Fruit fly (Drosophila melanogaster) whole organism, embryonic: ENCODE measurements around the gene PolA1.

Experiments used
- B-H2 ChIP-seq: fragments of 200-800 bp; sonication (Bioruptor generic); optimal IDR thresholded peaks from 2 replicates; lab custom pipeline; 2018; ENCODE audit warnings: missing biosample characterization, mild to moderate bottlenecking, missing genetic modification characterization
- BEAF-32 ChIP-seq: fragments of 200-800 bp; sonication (Bioruptor generic); optimal IDR thresholded peaks from 3 replicates; lab custom pipeline; 2017; ENCODE audit warnings: missing biosample characterization, missing genetic modification characterization, mild to moderate bottlenecking, moderate library complexity, missing genetic modification reagents
- Bteb2 ChIP-seq: fragments of 200-800 bp; sonication (Bioruptor generic); optimal IDR thresholded peaks from 2 replicates; lab custom pipeline; 2016; ENCODE audit warnings: missing biosample characterization, missing genetic modification characterization
- CG10321 ChIP-seq: fragments of 200-800 bp; sonication (Bioruptor generic); IDR thresholded peaks from 2 replicates; pipeline ENCODE4 v1.3.6; 2022; ENCODE audit warnings: missing biosample characterization, missing genetic modification characterization
- CG11247 ChIP-seq: fragments of 200-800 bp; sonication (Bioruptor generic); IDR thresholded peaks from 2 replicates; pipeline ENCODE4 v1.3.6; 2022; ENCODE audit warnings: missing biosample characterization, missing genetic modification characterization
- CG11723 ChIP-seq: fragments of 200-800 bp; sonication (Bioruptor generic); optimal IDR thresholded peaks from 2 replicates; lab custom pipeline; 2017; ENCODE audit warnings: missing biosample characterization, mild to moderate bottlenecking, missing genetic modification characterization
- CG12391 ChIP-seq: fragments of 200-800 bp; sonication (Bioruptor generic); optimal IDR thresholded peaks from 3 replicates; lab custom pipeline; 2018; ENCODE audit warnings: missing biosample characterization, mild to moderate bottlenecking, missing genetic modification characterization, moderate library complexity
- CG12744 ChIP-seq: fragments of 200-800 bp; sonication (Bioruptor generic); optimal IDR thresholded peaks from 2 replicates; lab custom pipeline; 2016; ENCODE audit warnings: missing biosample characterization, missing genetic modification characterization
- CG13287 ChIP-seq: fragments of 200-800 bp; sonication (Bioruptor generic); IDR thresholded peaks from 2 replicates; pipeline ENCODE4 v1.3.6; 2022; ENCODE audit warnings: missing biosample characterization, missing genetic modification characterization; ENCODE audit not compliant: partially characterized antibody
- CG15269 ChIP-seq: fragments of 200-800 bp; sonication (Bioruptor generic); optimal IDR thresholded peaks from 2 replicates; lab custom pipeline; 2018; ENCODE audit warnings: missing biosample characterization, mild to moderate bottlenecking, missing genetic modification characterization, moderate library complexity
- CG15601 ChIP-seq: fragments of 200-800 bp; sonication (Bioruptor generic); optimal IDR thresholded peaks from 3 replicates; lab custom pipeline; 2019; ENCODE audit warnings: missing biosample characterization, mild to moderate bottlenecking, missing genetic modification characterization, moderate library complexity
- CG1647 ChIP-seq: fragments of 200-800 bp; sonication (Bioruptor generic); optimal IDR thresholded peaks from 3 replicates; lab custom pipeline; 2016; ENCODE audit warnings: missing biosample characterization, missing genetic modification characterization
- CG17186 ChIP-seq: fragments of 200-800 bp; sonication (Bioruptor generic); optimal IDR thresholded peaks from 3 replicates; lab custom pipeline; 2017; ENCODE audit warnings: missing biosample characterization, missing genetic modification reagents, missing genetic modification characterization
- CG17385 ChIP-seq: fragments of 200-800 bp; sonication (Bioruptor generic); optimal IDR thresholded peaks from 3 replicates; lab custom pipeline; 2018; ENCODE audit warnings: missing biosample characterization, mild to moderate bottlenecking, missing genetic modification characterization
- CG17802 ChIP-seq: fragments of 200-800 bp; sonication (Bioruptor generic); optimal IDR thresholded peaks from 2 replicates; lab custom pipeline; 2018; ENCODE audit warnings: missing biosample characterization, mild to moderate bottlenecking, missing genetic modification characterization, moderate library complexity
- CG18262 ChIP-seq: fragments of 200-800 bp; optimal IDR thresholded peaks from 3 replicates; lab custom pipeline; 2019; ENCODE audit warnings: missing biosample characterization, mild to moderate bottlenecking, missing genetic modification characterization, moderate library complexity
- CG43689 ChIP-seq: fragments of 200-800 bp; sonication (Bioruptor generic); IDR thresholded peaks from 2 replicates; pipeline ENCODE4 v1.3.6; 2022; ENCODE audit warnings: missing biosample characterization, missing genetic modification characterization
- CG4820 ChIP-seq: fragments of 200-800 bp; sonication (Bioruptor generic); optimal IDR thresholded peaks from 3 replicates; lab custom pipeline; 2016; ENCODE audit warnings: missing biosample characterization, missing genetic modification characterization
- CG6854 ChIP-seq: fragments of 200-800 bp; sonication (Bioruptor generic); optimal IDR thresholded peaks from 3 replicates; lab custom pipeline; 2017; ENCODE audit warnings: missing biosample characterization, mild to moderate bottlenecking, missing genetic modification characterization
- CG7987 ChIP-seq: fragments of 200-800 bp; sonication (Bioruptor generic); optimal IDR thresholded peaks from 2 replicates; lab custom pipeline; 2018; ENCODE audit warnings: missing biosample characterization, mild to moderate bottlenecking, missing genetic modification characterization, moderate library complexity
- CG8924 ChIP-seq: fragments of 200-800 bp; optimal IDR thresholded peaks from 3 replicates; lab custom pipeline; 2019; ENCODE audit warnings: missing biosample characterization, mild to moderate bottlenecking, missing genetic modification characterization, moderate library complexity
- CHES-1-like ChIP-seq: fragments of 200-800 bp; sonication (Bioruptor generic); optimal IDR thresholded peaks from 2 replicates; lab custom pipeline; 2016; ENCODE audit warnings: missing biosample characterization, missing genetic modification characterization
- Dfd ChIP-seq, 2 experiments: fragments of >200 bp; optimal IDR thresholded peaks; 2 replicates each; lab custom pipeline; 2017; ENCODE audit warnings: missing biosample characterization in 2 of 2, missing genetic modification characterization in 2 of 2
- HLH4C ChIP-seq: fragments of 200-800 bp; sonication (Bioruptor generic); IDR thresholded peaks from 3 replicates; pipeline ENCODE4 v1.3.6; 2022; ENCODE audit warnings: missing biosample characterization, missing genetic modification characterization; ENCODE audit not compliant: partially characterized antibody
- HmgD ChIP-seq: fragments of 200-800 bp; sonication (Bioruptor generic); optimal IDR thresholded peaks from 3 replicates; lab custom pipeline; 2016; ENCODE audit warnings: missing biosample characterization, missing genetic modification characterization
- Hr51 ChIP-seq, 2 experiments: fragments of 200-800 bp; sonication (Bioruptor generic); optimal IDR thresholded peaks; 2 replicates in 1 of 2; 3 replicates in 1 of 2; lab custom pipeline; 2016 to 2018; ENCODE audit warnings: missing biosample characterization in 2 of 2, missing genetic modification characterization in 2 of 2, mild to moderate bottlenecking in 1 of 2, moderate library complexity in 1 of 2
- Mad ChIP-seq: fragments of 200-800 bp; sonication (Bioruptor generic); optimal IDR thresholded peaks from 2 replicates; lab custom pipeline; 2016; ENCODE audit warnings: missing biosample characterization, missing genetic modification characterization
- Nf-YB ChIP-seq: fragments of 200-800 bp; sonication (Bioruptor generic); optimal IDR thresholded peaks from 3 replicates; lab custom pipeline; 2019; ENCODE audit warnings: missing biosample characterization, mild to moderate bottlenecking, missing genetic modification characterization, moderate library complexity
- Ptx1 ChIP-seq: fragments of 200-800 bp; sonication (Bioruptor generic); IDR thresholded peaks from 2 replicates; pipeline ENCODE4 v1.3.6; 2022; ENCODE audit warnings: missing biosample characterization, missing genetic modification characterization
- Scr ChIP-seq: fragments of 200-800 bp; sonication (Bioruptor generic); IDR thresholded peaks from 2 replicates; pipeline ENCODE4 v1.3.6; 2022; ENCODE audit warnings: missing biosample characterization, missing genetic modification characterization; ENCODE audit not compliant: partially characterized antibody
- Sox100B ChIP-seq: fragments of 200-800 bp; sonication (Bioruptor generic); optimal IDR thresholded peaks from 3 replicates; lab custom pipeline; 2018; ENCODE audit warnings: missing biosample characterization, mild to moderate bottlenecking, missing genetic modification characterization
- Trl ChIP-seq, 3 experiments: fragments of >200 bp in 2 of 3; fragments of 200-800 bp in 1 of 3; sonication (Bioruptor generic) in 1 of 3; optimal IDR thresholded peaks; 2 replicates in 1 of 3; 3 replicates in 2 of 3; lab custom pipeline; 2016 to 2017; ENCODE audit warnings: missing biosample characterization in 1 of 3, missing genetic modification characterization in 1 of 3
- Usf ChIP-seq: fragments of 200-800 bp; sonication (Bioruptor generic); optimal IDR thresholded peaks from 2 replicates; lab custom pipeline; 2017; ENCODE audit warnings: missing genotype, missing biosample characterization, missing genetic modification characterization
- YL-1 ChIP-seq: fragments of 200-800 bp; sonication (Bioruptor generic); optimal IDR thresholded peaks from 3 replicates; lab custom pipeline; 2017; ENCODE audit warnings: missing biosample characterization, mild to moderate bottlenecking, missing genetic modification characterization
- aop ChIP-seq: fragments of 200-800 bp; sonication (Bioruptor generic); IDR thresholded peaks from 2 replicates; pipeline ENCODE4 v1.3.6; 2022; ENCODE audit warnings: missing biosample characterization, missing genetic modification characterization
- ash1 ChIP-seq: fragments of 200-800 bp; sonication (Bioruptor generic); optimal IDR thresholded peaks from 2 replicates; lab custom pipeline; 2018; ENCODE audit warnings: missing biosample characterization, mild to moderate bottlenecking, missing genetic modification characterization
- bbx ChIP-seq: fragments of 200-800 bp; sonication (Bioruptor generic); IDR thresholded peaks from 2 replicates; pipeline ENCODE4 v1.3.6; 2022; ENCODE audit warnings: missing biosample characterization, missing genetic modification characterization; ENCODE audit not compliant: partially characterized antibody
- esg ChIP-seq: fragments of 200-800 bp; sonication (Bioruptor generic); conservative IDR thresholded peaks from 2 replicates; pipeline ENCODE4 v1.3.6; 2022; ENCODE audit warnings: missing biosample characterization, missing genetic modification characterization
- fd96Cb ChIP-seq: fragments of 200-800 bp; sonication (Bioruptor generic); optimal IDR thresholded peaks from 2 replicates; lab custom pipeline; 2018; ENCODE audit warnings: missing biosample characterization, mild to moderate bottlenecking, missing genetic modification characterization, moderate library complexity
- ftz-f1 ChIP-seq: fragments of 200-800 bp; sonication (Bioruptor generic); optimal IDR thresholded peaks from 2 replicates; lab custom pipeline; 2016; ENCODE audit warnings: missing biosample characterization, missing genetic modification characterization
- gem ChIP-seq: fragments of 200-800 bp; sonication (Bioruptor generic); optimal IDR thresholded peaks from 2 replicates; lab custom pipeline; 2019; ENCODE audit warnings: missing biosample characterization, mild to moderate bottlenecking, missing genetic modification characterization, moderate library complexity
- grau ChIP-seq: fragments of 200-800 bp; optimal IDR thresholded peaks from 3 replicates; lab custom pipeline; 2019; ENCODE audit warnings: missing biosample characterization, mild to moderate bottlenecking, missing genetic modification characterization, moderate library complexity
- gt ChIP-seq: fragments of 200-800 bp; sonication (Bioruptor generic); IDR thresholded peaks from 2 replicates; pipeline ENCODE4 v1.3.6; 2022; ENCODE audit warnings: missing biosample characterization, missing genetic modification characterization
- hb ChIP-seq: fragments of 200-800 bp; sonication (Bioruptor generic); IDR thresholded peaks from 3 replicates; pipeline ENCODE4 v1.3.6; 2022; ENCODE audit warnings: missing biosample characterization, missing genetic modification characterization; ENCODE audit not compliant: partially characterized antibody
- row ChIP-seq: fragments of 200-800 bp; sonication (Bioruptor generic); IDR thresholded peaks from 3 replicates; pipeline ENCODE4 v1.3.6; 2022; ENCODE audit warnings: missing biosample characterization, missing genetic modification characterization
- sqz ChIP-seq: fragments of 200-800 bp; sonication (Bioruptor generic); optimal IDR thresholded peaks from 3 replicates; lab custom pipeline; 2018; ENCODE audit warnings: missing biosample characterization, mild to moderate bottlenecking, missing genetic modification characterization
- sug ChIP-seq: fragments of 200-800 bp; optimal IDR thresholded peaks from 2 replicates; lab custom pipeline; 2019; ENCODE audit warnings: missing biosample characterization, mild to moderate bottlenecking, missing genetic modification characterization, moderate library complexity
- twi ChIP-seq: fragments of 200-800 bp; optimal IDR thresholded peaks from 2 replicates; lab custom pipeline; 2019; ENCODE audit warnings: missing biosample characterization, mild to moderate bottlenecking, missing genetic modification characterization, moderate library complexity
- unc-4 ChIP-seq: fragments of 200-800 bp; sonication (Bioruptor generic); IDR thresholded peaks from 2 replicates; pipeline ENCODE4 v1.3.6; 2022; ENCODE audit warnings: missing biosample characterization, missing genetic modification characterization; ENCODE audit not compliant: partially characterized antibody
- zf30C ChIP-seq: fragments of 200-800 bp; sonication (Bioruptor generic); optimal IDR thresholded peaks from 3 replicates; lab custom pipeline; 2018; ENCODE audit warnings: missing biosample characterization, mild to moderate bottlenecking, missing genetic modification characterization

The PolA1 gene

DNA sequence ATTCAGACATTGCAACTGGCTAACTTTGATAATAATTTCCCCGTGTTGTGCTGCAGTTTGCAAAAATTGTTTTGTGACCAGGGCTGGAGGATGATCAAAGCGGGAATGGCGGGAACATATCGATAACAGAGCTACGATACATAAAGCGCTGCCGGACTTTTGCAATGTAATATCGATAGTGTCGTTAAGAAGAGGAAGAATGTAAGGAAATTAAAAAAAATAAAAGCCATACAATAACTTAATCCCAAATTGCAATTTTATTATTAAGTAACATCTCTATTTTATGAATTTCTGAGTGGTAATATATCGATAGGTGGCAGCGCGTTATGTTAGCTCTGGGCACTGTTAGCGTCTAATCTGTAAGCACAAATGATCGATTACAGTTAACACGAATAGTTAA, at the start of gene PolA1 (continued):
- TF ChIP-seq CG12744 (GFP tag; lab: Kevin White, UChicago) (no peak), sug (tag; lab: Kevin White, UChicago) (peak; percentile 25), Nf-YB (GFP tag; lab: Kevin White, UChicago) (no peak), CG17802 (tag; lab: Kevin White, UChicago) (no peak), gem (tag; lab: Kevin White, UChicago) (peak; percentile 46), CG17186 (peak; percentile 70), gt (GFP tag; lab: Robert Waterston, UW) (no peak), CG15269 (tag; lab: Kevin White, UChicago) (no peak), Scr (GFP tag; lab: Robert Waterston, UW) (peak; percentile 97), HLH4C (GFP tag; lab: Robert Waterston, UW) (peak; percentile 95), CG1647 (GFP tag; lab: Kevin White, UChicago) (peak; percentile 22), CG7987 (GFP tag; lab: Kevin White, UChicago) (no peak), sqz (GFP tag; lab: Kevin White, UChicago) (no peak), CG43689 (GFP tag; lab: Robert Waterston, UW) (no peak), row (GFP tag; lab: Robert Waterston, UW) (no peak; the same call in 1 of the 3 replicates), CG10321 (GFP tag; lab: Robert Waterston, UW) (no peak), Ptx1 (GFP tag; lab: Robert Waterston, UW) (peak; percentile 61; the same call in 1 of the 2 replicates), ftz-f1 (no peak), Sox100B (GFP tag; lab: Kevin White, UChicago) (no peak), CG18262 (tag; lab: Kevin White, UChicago) (peak; percentile 12), Dfd (GFP tag; optimal IDR thresholded peaks at IDR 0.05; lab: Kevin White, UChicago) (no peak), B-H2 (no peak), Bteb2 (GFP tag; lab: Kevin White, UChicago) (peak; percentile 16), CG15601 (tag; lab: Kevin White, UChicago) (peak; percentile 18), YL-1 (GFP tag; lab: Kevin White, UChicago) (peak; percentile 49), Trl (optimal IDR thresholded peaks at IDR 0.05; lab: Kevin White, UChicago) (no peak), Trl (GFP tag; optimal IDR thresholded peaks at IDR 0.05; lab: Kevin White, UChicago) (peak; percentile 19), aop (GFP tag; lab: Robert Waterston, UW) (no peak), zf30C (GFP tag; lab: Kevin White, UChicago) (no peak), twi (tag; lab: Kevin White, UChicago) (no peak), Mad (GFP tag; lab: Kevin White, UChicago) (peak; percentile 20), CG12391 (peak; percentile 77), CG17385 (GFP tag; lab: Kevin White, UChicago) (peak; percentile 93), CG6854 (GFP tag; lab: Kevin White, UChicago) (no peak), CG4820 (GFP tag; lab: Kevin White, UChicago) (peak; percentile 1), unc-4 (GFP tag; lab: Robert Waterston, UW) (peak; percentile 98), CG11723 (no peak), Hr51 (GFP tag; optimal IDR thresholded peaks at IDR 0.05; lab: Kevin White, UChicago) (peak in 1 of 2 experiments; percentile 38), CHES-1-like (peak; percentile 54), Usf (GFP tag; lab: Kevin White, UChicago) (no peak), CG11247 (no peak), BEAF-32 (peak; percentile 98), fd96Cb (tag; lab: Kevin White, UChicago) (no peak), CG13287 (GFP tag; lab: Robert Waterston, UW) (peak; percentile 99), HmgD (GFP tag; lab: Kevin White, UChicago) (peak; percentile 78), CG8924 (tag; lab: Kevin White, UChicago) (peak; percentile 12), grau (tag; lab: Kevin White, UChicago) (peak; percentile 40), bbx (GFP tag; lab: Robert Waterston, UW) (peak; percentile 92), esg (GFP tag; lab: Robert Waterston, UW) (no peak), ash1 (GFP tag; lab: Kevin White, UChicago) (no peak), hb (peak; percentile 90)
